Worm (Caenorhabditis elegans) whole organism, L4 larva: Measurements from ENCODE around the gene php-3.

Source experiments
- F26F4.8 ChIP-seq: fragments of 200-800 bp; sonication (Bioruptor generic); conservative IDR thresholded peaks from 2 replicates; pipeline ENCODE4 v1.3.6; 2022; ENCODE audit warnings: missing genetic modification characterization, missing compliant biosample characterization
- T20F7.1 ChIP-seq: fragments of 200-800 bp; sonication (Bioruptor generic); optimal IDR thresholded peaks from 2 replicates; lab custom pipeline; 2018; ENCODE audit warnings: mild to moderate bottlenecking, missing genetic modification characterization, missing compliant biosample characterization
- Y48G9A.11 ChIP-seq: fragments of 200-800 bp; sonication (Bioruptor generic); IDR thresholded peaks from 2 replicates; pipeline ENCODE4 v1.3.6; 2022; ENCODE audit warnings: missing genetic modification reagents, missing genetic modification characterization, missing compliant biosample characterization
- Y75B8A.6 ChIP-seq: fragments of 200-800 bp; sonication (Bioruptor generic); IDR thresholded peaks from 2 replicates; pipeline ENCODE4 v1.3.6; 2022; ENCODE audit warnings: missing genetic modification reagents, missing genetic modification characterization, missing compliant biosample characterization
- aha-1 ChIP-seq: fragments of 150-350 bp; peaks from one replicate; lab custom pipeline; 2014; ENCODE audit warnings: missing biosample characterization, missing genetic modification characterization
- aly-2 ChIP-seq: sonication (generic microtip); optimal IDR thresholded peaks from 2 replicates; lab custom pipeline; 2018; ENCODE audit warnings: missing biosample characterization, missing genetic modification characterization
- attf-4 ChIP-seq: sonication (generic microtip); optimal IDR thresholded peaks from 3 replicates; lab custom pipeline; 2017; ENCODE audit warnings: missing biosample characterization, missing genetic modification characterization
- ceh-82 ChIP-seq: sonication (generic microtip); optimal IDR thresholded peaks from 2 replicates; lab custom pipeline; 2017; ENCODE audit warnings: missing biosample characterization, missing genetic modification characterization
- cey-2 ChIP-seq: sonication (generic microtip); optimal IDR thresholded peaks from 3 replicates; lab custom pipeline; 2017; ENCODE audit warnings: missing genetic modification characterization, mild to moderate bottlenecking, missing compliant biosample characterization, antibody characterized with exemption, borderline replicate concordance; ENCODE audit not compliant: insufficient read depth
- daf-16 ChIP-seq, 3 experiments: sonication (generic microtip); optimal IDR thresholded peaks; 2 replicates each; lab custom pipeline; 2016 to 2017; ENCODE audit warnings: missing genetic modification characterization in 3 of 3, missing genetic modification reagents in 3 of 3, mild to moderate bottlenecking in 2 of 3, missing compliant biosample characterization in 2 of 3, missing biosample characterization in 1 of 3, moderate library complexity in 1 of 3
- daf-19 ChIP-seq: fragments of 200-800 bp; sonication (Bioruptor generic); conservative IDR thresholded peaks from 2 replicates; pipeline ENCODE4 v1.3.6; 2022; ENCODE audit warnings: missing genetic modification characterization, missing compliant biosample characterization
- daf-8 ChIP-seq: fragments of 200-800 bp; sonication (Bioruptor generic); IDR thresholded peaks from 2 replicates; pipeline ENCODE4 v1.3.6; 2022; ENCODE audit warnings: missing genetic modification characterization, missing compliant biosample characterization
- dmd-6 ChIP-seq: fragments of 200-800 bp; sonication (Bioruptor generic); IDR thresholded peaks from 2 replicates; pipeline ENCODE4 v1.3.6; 2022; ENCODE audit warnings: missing genetic modification reagents, missing genetic modification characterization, missing compliant biosample characterization
- egl-43 ChIP-seq: fragments of 200-800 bp; sonication (Bioruptor generic); IDR thresholded peaks from 2 replicates; pipeline ENCODE4 v1.3.6; 2022; ENCODE audit warnings: missing genetic modification reagents, missing genetic modification characterization, missing compliant biosample characterization
- hif-1 ChIP-seq, 2 experiments: sonication (generic microtip); optimal IDR thresholded peaks; 2 replicates each; lab custom pipeline; 2016 to 2017; ENCODE audit warnings: missing compliant biosample characterization in 2 of 2, missing genetic modification characterization in 2 of 2, missing genetic modification reagents in 2 of 2, missing genotype in 2 of 2, mild to moderate bottlenecking in 1 of 2
- hmg-1.1 ChIP-seq: fragments of 200-800 bp; sonication (Bioruptor generic); IDR thresholded peaks from 2 replicates; pipeline ENCODE4 v1.3.6; 2022; ENCODE audit warnings: missing genetic modification reagents, missing genetic modification characterization, missing compliant biosample characterization
- lin-39 ChIP-seq: fragments of 150-350 bp; optimal IDR thresholded peaks from 2 replicates; lab custom pipeline; 2014; ENCODE audit warnings: missing biosample characterization, missing genetic modification reagents, missing genetic modification characterization
- lir-3 ChIP-seq: sonication (generic microtip); optimal IDR thresholded peaks from 2 replicates; lab custom pipeline; 2016; ENCODE audit warnings: mild to moderate bottlenecking, missing genetic modification characterization, missing compliant biosample characterization
- lsy-2 ChIP-seq, 2 experiments: fragments of 150-350 bp in 1 of 2; sonication (generic microtip) in 1 of 2; optimal IDR thresholded peaks; 2 replicates each; lab custom pipeline; 2014 to 2017; ENCODE audit warnings: missing biosample characterization in 2 of 2, missing genetic modification characterization in 2 of 2
- nhr-11 ChIP-seq: fragments of 150-350 bp; optimal IDR thresholded peaks from 2 replicates; lab custom pipeline; 2014; ENCODE audit warnings: missing biosample characterization, missing genetic modification characterization
- nhr-28 ChIP-seq: fragments of 150-350 bp; optimal IDR thresholded peaks from 2 replicates; lab custom pipeline; 2014; ENCODE audit warnings: missing biosample characterization, missing genetic modification characterization
- nhr-48 ChIP-seq: sonication (generic microtip); optimal IDR thresholded peaks from 2 replicates; lab custom pipeline; 2016; ENCODE audit warnings: mild to moderate bottlenecking, missing genetic modification characterization, missing compliant biosample characterization
- nhr-77 ChIP-seq: fragments of 150-350 bp; optimal IDR thresholded peaks from 2 replicates; lab custom pipeline; 2014; ENCODE audit warnings: missing biosample characterization, missing genetic modification characterization
- pha-4 ChIP-seq, 2 experiments: fragments of 150-350 bp in 1 of 2; fragments of 200-800 bp in 1 of 2; sonication (Bioruptor generic) in 1 of 2; IDR thresholded peaks in 1 of 2; optimal IDR thresholded peaks in 1 of 2; 2 replicates each; pipeline versions ENCODE4 v1.3.6 to Lab custom; 2014 to 2022; ENCODE audit warnings: missing genetic modification characterization in 2 of 2, missing genetic modification reagents in 2 of 2, missing biosample characterization in 1 of 2, missing compliant biosample characterization in 1 of 2
- set-16 ChIP-seq: fragments of 200-800 bp; sonication (Bioruptor generic); IDR thresholded peaks from 2 replicates; pipeline ENCODE4 v1.3.6; 2022; ENCODE audit warnings: missing genetic modification reagents, missing genetic modification characterization, missing compliant biosample characterization
- tag-97 ChIP-seq: fragments of 200-800 bp; sonication (Bioruptor generic); IDR thresholded peaks from 2 replicates; pipeline ENCODE4 v1.3.6; 2022; ENCODE audit warnings: missing genetic modification characterization, missing compliant biosample characterization
- tra-1 ChIP-seq: fragments of 200-800 bp; sonication (Bioruptor generic); IDR thresholded peaks from 2 replicates; pipeline ENCODE4 v1.3.6; 2022; ENCODE audit warnings: missing genetic modification reagents, missing genetic modification characterization, missing compliant biosample characterization
- unc-130 ChIP-seq: sonication (generic microtip); optimal IDR thresholded peaks from 2 replicates; lab custom pipeline; 2016; ENCODE audit warnings: missing genetic modification reagents, missing genetic modification characterization, missing compliant biosample characterization
- zfp-3 ChIP-seq: fragments of 200-800 bp; sonication (Bioruptor generic); conservative IDR thresholded peaks from 2 replicates; pipeline ENCODE4 v1.3.6; 2022; ENCODE audit warnings: missing genetic modification reagents, missing genetic modification characterization, missing compliant biosample characterization
- ztf-7 ChIP-seq: fragments of 150-350 bp; optimal IDR thresholded peaks from 2 replicates; lab custom pipeline; 2014; ENCODE audit warnings: missing biosample characterization, missing genetic modification characterization

Gene php-3

ce11 chrIII:12067736-12068135, 9.6 kb downstream of the php-3 start:
- TF ChIP-seq T20F7.1 (GFP tag; lab: Kevin White, UChicago): no peak
- TF ChIP-seq daf-16 (GFP tag; optimal IDR thresholded peaks at IDR 0.05; lab: Kevin White, UChicago): no peak
- no peak for TF ChIP-seq daf-16 (tag; optimal IDR thresholded peaks at IDR 0.05; lab: Kevin White, UChicago)
- TF ChIP-seq hif-1 (tag; optimal IDR thresholded peaks at IDR 0.05; lab: Kevin White, UChicago): no peak
- TF ChIP-seq, all 104 proteins: peak for 0

DNA sequence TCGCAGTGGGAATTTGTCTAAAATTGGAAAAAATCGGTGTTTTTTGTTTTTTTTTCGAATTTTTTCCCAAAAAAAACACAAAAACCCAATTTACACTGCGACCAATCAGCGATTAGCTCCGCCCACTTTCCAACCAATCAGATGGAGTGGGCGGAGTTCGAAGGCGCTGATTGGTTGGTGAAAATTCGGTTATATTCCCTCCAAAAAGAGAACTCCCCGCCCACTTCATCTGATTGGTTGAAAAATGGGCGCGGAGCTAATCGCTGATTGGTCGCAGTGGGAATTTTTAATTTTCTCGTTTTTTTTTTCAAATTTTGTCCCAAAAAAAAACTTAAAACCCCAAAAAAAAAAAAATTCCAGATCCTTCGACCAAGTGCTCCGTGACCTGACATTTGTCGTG, 12.9 kb downstream of the php-3 start:
- TF ChIP-seq F26F4.8 (GFP tag; lab: Robert Waterston, UW) (no peak), lir-3 (tag; lab: Kevin White, UChicago) (no peak), daf-8 (GFP tag; lab: Robert Waterston, UW) (no peak), daf-16 (GFP tag; optimal IDR thresholded peaks at IDR 0.05; lab: Kevin White, UChicago) (no peak), daf-16 (tag; optimal IDR thresholded peaks at IDR 0.05; lab: Kevin White, UChicago) (no peak), dmd-6 (GFP tag; lab: Robert Waterston, UW) (no peak), pha-4 (GFP tag; IDR thresholded peaks at IDR 0.05; lab: Robert Waterston, UW) (no peak), pha-4 (tag; optimal IDR thresholded peaks at IDR 0.05; lab: Kevin White, UChicago) (no peak), Y75B8A.6 (GFP tag; lab: Robert Waterston, UW) (no peak), zfp-3 (GFP tag; lab: Robert Waterston, UW) (no peak), nhr-77 (tag; lab: Kevin White, UChicago) (no peak), nhr-48 (no peak)

DNA sequence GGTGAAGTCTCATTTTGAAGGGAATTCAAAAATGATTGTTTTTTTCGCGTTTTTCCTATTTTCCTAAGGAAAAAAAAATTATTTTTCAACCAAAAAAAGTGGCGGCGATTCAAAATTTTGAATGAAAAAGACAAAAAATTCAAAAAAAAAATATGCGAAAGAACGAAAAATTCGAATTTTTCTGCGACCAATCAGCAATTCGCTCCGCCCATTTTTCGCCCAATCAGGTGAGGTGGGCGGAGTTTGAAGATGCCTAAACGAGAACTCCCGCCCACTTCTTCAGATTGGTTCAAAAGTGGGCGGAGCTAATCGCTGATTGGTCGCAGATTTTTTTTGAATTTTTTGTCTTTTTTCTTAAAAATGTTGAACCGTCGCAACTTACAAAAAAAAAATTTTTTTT, 13.4 kb downstream of the php-3 start:
- TF ChIP-seq attf-4 (no peak), ztf-7 (tag; lab: Kevin White, UChicago) (no peak), unc-130 (no peak)

ce11 chrIII:12061413-12061812, 15.9 kb downstream of the php-3 start, which contains the start of gene zyg-8:
TSS of gene zyg-8 (plus strand) at chrIII:12061713.
- TF ChIP-seq aha-1 (tag; lab: Kevin White, UChicago) (peak; percentile 78), Y48G9A.11 (no peak)

- TF ChIP-seq unc-130 (no peak), aha-1 (tag; lab: Kevin White, UChicago) (peak; percentile 60), tag-97 (no peak), set-16 (peak; percentile 74), hmg-1.1 (GFP tag; lab: Robert Waterston, UW) (0 out of 2 replicates have a peak, but pooled peaks have one; percentile 23), cey-2 (tag; lab: Kevin White, UChicago) (no peak), egl-43 (GFP tag; lab: Robert Waterston, UW) (peak; percentile 39; the same call in 1 of the 2 replicates), aly-2 (tag; lab: Kevin White, UChicago) (no peak)
Observed at ce11 chrIII:12060092-12060491, 17.3 kb downstream of the php-3 start.

DNA sequence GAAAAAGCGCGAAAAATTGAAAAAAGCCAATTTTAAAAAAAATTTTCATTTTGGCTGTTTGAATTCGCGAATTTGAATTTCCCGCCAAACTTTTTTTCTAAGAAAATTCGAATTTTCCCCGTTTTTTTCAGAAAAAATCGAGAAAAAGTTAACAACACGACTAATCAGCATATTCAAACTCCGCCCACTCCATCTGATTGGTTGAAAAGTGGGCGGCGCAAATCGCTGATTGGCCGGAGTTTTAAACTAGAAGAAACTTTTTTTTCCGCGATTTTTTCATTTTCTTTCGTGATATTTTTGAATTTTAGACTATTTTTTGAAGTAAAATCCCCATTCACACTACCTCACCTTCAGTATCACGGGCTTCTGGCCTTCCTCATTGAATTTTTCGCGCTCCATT, 17.8 kb downstream of the php-3 start:
- TF ChIP-seq tra-1 (no peak), lsy-2 (tag; optimal IDR thresholded peaks at IDR 0.05; lab: Kevin White, UChicago) (no peak), T20F7.1 (GFP tag; lab: Kevin White, UChicago) (no peak), daf-16 (GFP tag; optimal IDR thresholded peaks at IDR 0.05; lab: Kevin White, UChicago) (no peak), daf-16 (tag; optimal IDR thresholded peaks at IDR 0.05; lab: Kevin White, UChicago) (no peak), daf-19 (no peak), Y75B8A.6 (GFP tag; lab: Robert Waterston, UW) (no peak), nhr-11 (tag; lab: Kevin White, UChicago) (no peak), lin-39 (tag; lab: Kevin White, UChicago) (no peak), nhr-28 (tag; lab: Kevin White, UChicago) (no peak), ceh-82 (tag; lab: Kevin White, UChicago) (no peak)
